Worm (Caenorhabditis elegans) whole organism, midembryonic: ENCODE measurements around the gene Y47D7A.15.

Experiments
- T22C8.4 ChIP-seq: fragments of 200-800 bp; sonication (Bioruptor generic); IDR thresholded peaks from 2 replicates; pipeline ENCODE4 v1.3.6; 2022; ENCODE audit warnings: missing genetic modification characterization, missing compliant biosample characterization
- cog-1 ChIP-seq: sonication (generic microtip); optimal IDR thresholded peaks from 2 replicates; lab custom pipeline; 2016; ENCODE audit warnings: missing genetic modification characterization, missing compliant biosample characterization
- flt-1 ChIP-seq: fragments of 200-800 bp; sonication (Bioruptor generic); IDR thresholded peaks from 2 replicates; pipeline ENCODE4 v1.3.6; 2022; ENCODE audit warnings: missing genetic modification characterization, missing compliant biosample characterization
- klf-2 ChIP-seq: fragments of 200-800 bp; sonication (Bioruptor generic); conservative IDR thresholded peaks from 2 replicates; pipeline ENCODE4 v1.3.6; 2022; ENCODE audit warnings: missing genetic modification reagents, missing genetic modification characterization, missing compliant biosample characterization
- med-1 ChIP-seq: sonication (generic microtip); optimal IDR thresholded peaks from 2 replicates; lab custom pipeline; 2017; ENCODE audit warnings: missing genetic modification characterization, mild to moderate bottlenecking, missing compliant biosample characterization, antibody characterized with exemption, missing genetic modification reagents; ENCODE audit not compliant: insufficient read depth
- ref-1 ChIP-seq: fragments of 200-800 bp; sonication (Bioruptor generic); conservative IDR thresholded peaks from 2 replicates; pipeline ENCODE4 v1.3.6; 2022; ENCODE audit warnings: missing genetic modification reagents, missing genetic modification characterization, missing compliant biosample characterization
- tab-1 ChIP-seq: fragments of 200-800 bp; sonication (Bioruptor generic); IDR thresholded peaks from 2 replicates; pipeline ENCODE4 v1.3.6; 2022; ENCODE audit warnings: missing genetic modification characterization, missing compliant biosample characterization
- ztf-23 ChIP-seq: fragments of 200-800 bp; sonication (Bioruptor generic); IDR thresholded peaks from 2 replicates; pipeline ENCODE4 v1.3.6; 2022; ENCODE audit warnings: missing genetic modification reagents, missing genetic modification characterization, missing compliant biosample characterization
- ztf-29 ChIP-seq: fragments of 200-800 bp; sonication (Bioruptor generic); IDR thresholded peaks from 2 replicates; pipeline ENCODE4 v1.3.6; 2022; ENCODE audit warnings: missing genetic modification reagents, missing genetic modification characterization, missing compliant biosample characterization

ce11 chrV:4428202-4428601 is 4.8 kb downstream of the Y47D7A.15 start, which contains the start of gene Y47D7A.11:
- TF ChIP-seq flt-1 (GFP tag; lab: Robert Waterston, UW) (no peak), ztf-23 (GFP tag; lab: Robert Waterston, UW) (no peak), T22C8.4 (GFP tag; lab: Robert Waterston, UW) (no peak), tab-1 (GFP tag; lab: Robert Waterston, UW) (no peak), klf-2 (GFP tag; lab: Robert Waterston, UW) (no peak), med-1 (GFP tag; lab: Kevin White, UChicago) (no peak), cog-1 (tag; lab: Kevin White, UChicago) (no peak), ref-1 (no peak), ztf-29 (no peak)
